Fruit fly (Drosophila melanogaster): ENCODE results near the gene CG9393.

The CG9393 gene

DNA sequence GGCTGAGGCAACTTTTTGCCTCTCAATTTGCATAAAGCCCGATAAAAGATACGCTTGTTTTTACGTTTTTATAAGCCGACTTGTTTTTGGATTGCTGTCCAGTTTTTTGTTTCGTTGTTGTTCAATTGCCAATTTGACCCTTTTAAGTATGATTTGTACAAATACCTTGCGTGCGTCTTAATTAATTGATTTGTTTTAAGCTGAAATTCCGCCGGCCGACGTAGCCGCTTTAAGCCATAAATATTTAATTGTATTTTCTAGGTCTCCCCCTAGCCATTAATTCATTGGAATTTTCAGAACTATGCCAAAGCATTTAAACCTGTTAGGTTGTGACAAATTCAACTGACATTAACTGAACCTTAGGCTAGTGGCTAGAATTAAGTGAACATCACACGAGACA lies 33.1 kb upstream of the CG9393 start:
- TF ChIP-seq Hr83 (GFP tag; optimal IDR thresholded peaks at IDR 0.05; ENCODE audit: poor library complexity, severe bottlenecking) (no peak), sage (GFP tag; optimal IDR thresholded peaks at IDR 0.05) (no peak), Abd-B (GFP tag; optimal IDR thresholded peaks at IDR 0.05) (no peak), dl (GFP tag; optimal IDR thresholded peaks at IDR 0.05; ENCODE audit: insufficient read depth in 1 of 2, partially characterized antibody in 2 of 2) (no peak), Dfd (GFP tag; optimal IDR thresholded peaks at IDR 0.05) (no peak), Rel (GFP tag; optimal IDR thresholded peaks at IDR 0.05) (no peak), Rel (tag; optimal IDR thresholded peaks at IDR 0.05) (no peak), GATAd (GFP tag; optimal IDR thresholded peaks at IDR 0.05) (no peak), foxo (GFP tag; optimal IDR thresholded peaks at IDR 0.05) (no peak), Hnf4 (GFP tag; optimal IDR thresholded peaks at IDR 0.05) (no peak), Jra (GFP tag; optimal IDR thresholded peaks at IDR 0.05) (no peak), dmrt93B (GFP tag; optimal IDR thresholded peaks at IDR 0.05) (no peak), Vsx2 (GFP tag; optimal IDR thresholded peaks at IDR 0.05; ENCODE audit: partially characterized antibody) (no peak), Dif (GFP tag; optimal IDR thresholded peaks at IDR 0.05; ENCODE audit: partially characterized antibody) (no peak), CG9705 (GFP tag; optimal IDR thresholded peaks at IDR 0.05) (no peak), jim (GFP tag; optimal IDR thresholded peaks at IDR 0.05) (no peak), pan (optimal IDR thresholded peaks at IDR 0.05) (no peak)

DNA sequence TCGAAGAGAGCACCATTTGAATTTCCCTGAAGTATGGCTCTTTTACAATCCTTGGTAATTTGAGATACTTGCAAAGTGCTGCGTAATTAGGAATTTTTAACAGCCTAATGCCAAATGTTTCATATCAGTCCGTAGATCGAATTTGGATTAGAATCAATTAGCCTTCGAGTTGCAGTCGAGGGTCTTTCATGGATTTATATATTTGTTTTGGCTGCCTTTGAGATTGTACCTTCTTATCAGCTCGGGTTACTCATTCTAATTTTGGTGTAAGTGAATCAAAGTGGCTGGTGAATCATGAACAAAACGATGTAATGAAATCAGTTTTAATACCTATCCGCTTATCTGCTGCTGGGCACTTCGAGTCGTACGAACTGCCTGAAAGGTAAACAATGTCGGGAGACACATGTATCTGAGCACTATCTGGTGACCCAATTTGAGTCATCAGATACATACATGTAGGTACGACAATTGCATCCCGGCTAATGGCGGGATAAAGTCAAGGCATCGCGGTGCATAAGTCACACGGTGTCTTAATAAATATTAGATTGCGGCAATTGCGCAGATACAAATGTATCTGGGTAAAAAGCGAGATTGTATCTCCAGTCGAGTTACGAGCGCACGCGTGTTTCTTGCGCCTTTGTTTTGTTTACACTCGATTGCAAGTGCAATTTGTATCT lies 32.3 kb upstream of the CG9393 start:
- TF ChIP-seq CrebA (GFP tag; optimal IDR thresholded peaks at IDR 0.05; ENCODE audit: borderline replicate concordance): no peak
- TF ChIP-seq HLH106 (tag; optimal IDR thresholded peaks at IDR 0.05): no peak
- no peak for TF ChIP-seq ey (GFP tag; optimal IDR thresholded peaks at IDR 0.05)
- TF ChIP-seq dl (GFP tag; optimal IDR thresholded peaks at IDR 0.05; ENCODE audit: insufficient read depth in 1 of 2, partially characterized antibody in 2 of 2): no peak
- no peak for TF ChIP-seq Hr83 (GFP tag; optimal IDR thresholded peaks at IDR 0.05; ENCODE audit: poor library complexity, severe bottlenecking)
- TF ChIP-seq jim (GFP tag; optimal IDR thresholded peaks at IDR 0.05): no peak
- TF ChIP-seq Hr78 (GFP tag; optimal IDR thresholded peaks at IDR 0.05): no peak
- no peak for TF ChIP-seq Mio (GFP tag; optimal IDR thresholded peaks at IDR 0.05)
- no peak for TF ChIP-seq Jra (GFP tag; optimal IDR thresholded peaks at IDR 0.05)
- TF ChIP-seq Dfd (GFP tag; optimal IDR thresholded peaks at IDR 0.05): no peak
- TF ChIP-seq sage (GFP tag; optimal IDR thresholded peaks at IDR 0.05): no peak
- TF ChIP-seq br (GFP tag; optimal IDR thresholded peaks at IDR 0.05): no peak
- no peak for TF ChIP-seq foxo (GFP tag; optimal IDR thresholded peaks at IDR 0.05)
- TF ChIP-seq Sp1 (GFP tag; optimal IDR thresholded peaks at IDR 0.05): no peak

DNA sequence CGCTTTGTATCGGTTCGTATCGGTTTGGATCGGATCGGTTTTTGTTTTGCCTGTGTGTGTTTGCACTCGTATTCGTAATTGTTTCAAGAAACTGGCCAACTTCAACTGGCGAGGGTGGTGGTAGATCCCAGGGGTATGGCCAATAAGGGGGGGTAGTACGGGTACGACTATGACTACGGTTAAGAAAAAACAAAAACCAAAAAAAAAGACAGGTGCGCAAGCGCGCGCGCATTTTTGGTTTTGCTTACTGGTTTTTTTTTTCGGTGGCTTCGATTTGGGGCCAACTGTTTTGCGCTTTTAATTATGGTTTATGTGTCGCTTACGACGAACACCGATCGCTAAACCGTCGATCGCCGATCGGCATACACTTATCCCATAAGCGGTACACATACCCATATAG lies 31.4 kb upstream of the CG9393 start:
- no peak for TF ChIP-seq Sp1 (GFP tag; optimal IDR thresholded peaks at IDR 0.05)
- TF ChIP-seq pan (optimal IDR thresholded peaks at IDR 0.05): no peak
- no peak for TF ChIP-seq Jra (GFP tag; optimal IDR thresholded peaks at IDR 0.05)
- TF ChIP-seq Abd-B (GFP tag; optimal IDR thresholded peaks at IDR 0.05): no peak
- no peak for TF ChIP-seq Myc (optimal IDR thresholded peaks at IDR 0.05)
- no peak for TF ChIP-seq fru (GFP tag; optimal IDR thresholded peaks at IDR 0.05)
- no peak for TF ChIP-seq usp (GFP tag; optimal IDR thresholded peaks at IDR 0.05)
- no peak for TF ChIP-seq sv (GFP tag; optimal IDR thresholded peaks at IDR 0.05)
- TF ChIP-seq psq (GFP tag; optimal IDR thresholded peaks at IDR 0.05): no peak

DNA sequence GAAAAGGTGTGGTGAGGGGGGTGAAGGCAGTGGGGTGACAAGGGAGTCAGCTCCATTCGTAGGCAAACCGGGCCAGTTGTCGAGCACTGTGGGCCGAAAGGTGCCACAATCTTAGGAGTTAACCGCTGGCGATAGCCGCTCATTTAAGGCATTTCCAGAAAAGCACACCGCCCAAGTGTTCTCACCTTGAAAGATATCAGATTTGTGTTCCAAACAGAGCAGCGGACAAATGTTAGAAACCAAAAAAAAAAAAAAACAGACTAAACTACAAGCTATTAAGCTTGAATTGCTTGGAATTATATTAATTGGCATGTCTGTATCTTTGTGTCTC lies 30.7 kb upstream of the CG9393 start:
- TF ChIP-seq CG9705 (GFP tag; optimal IDR thresholded peaks at IDR 0.05) (no peak), sage (GFP tag; optimal IDR thresholded peaks at IDR 0.05) (no peak), psq (GFP tag; optimal IDR thresholded peaks at IDR 0.05) (no peak), lola (GFP tag; optimal IDR thresholded peaks at IDR 0.05) (no peak), Hnf4 (GFP tag; optimal IDR thresholded peaks at IDR 0.05) (no peak)

DNA sequence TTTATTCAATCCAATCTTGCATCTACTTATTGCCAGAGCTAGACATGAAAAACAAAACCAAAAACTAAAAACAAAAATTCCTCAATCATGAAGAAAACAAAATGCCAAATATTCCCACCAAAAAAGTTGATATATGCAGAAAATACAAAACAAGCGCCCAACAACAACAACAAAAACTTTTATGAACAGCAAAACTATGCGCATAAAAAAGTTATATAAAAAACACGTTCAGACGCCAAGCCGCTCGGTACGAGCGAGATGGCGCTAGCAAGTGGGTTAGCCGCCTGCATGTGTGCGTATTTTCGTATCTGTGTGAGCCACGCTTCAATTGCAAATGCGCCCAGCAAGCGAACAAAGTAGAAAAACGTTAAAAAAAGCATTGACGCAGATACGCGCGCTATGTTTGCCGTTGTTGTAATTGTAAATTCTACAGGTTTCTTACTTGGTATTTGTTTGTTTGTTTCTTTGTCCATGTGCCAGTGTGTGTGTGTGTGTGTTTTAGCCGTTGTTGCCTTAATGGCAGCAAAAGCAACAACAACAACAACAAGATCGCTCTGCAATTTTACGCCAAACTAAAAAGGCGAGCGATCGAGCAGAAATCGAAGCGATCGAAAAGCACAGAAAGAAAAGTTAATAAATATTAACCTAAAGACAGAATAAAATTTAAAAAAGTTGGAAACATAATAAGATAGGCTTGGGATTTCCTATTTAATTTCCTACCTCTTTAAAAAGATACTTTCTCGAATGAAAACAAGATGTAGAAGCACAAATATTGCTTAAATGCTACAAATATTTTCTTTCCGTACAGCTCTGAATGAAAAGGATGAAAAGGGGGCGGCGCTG lies 30.2 kb upstream of the CG9393 start:
- TF ChIP-seq fru (GFP tag; optimal IDR thresholded peaks at IDR 0.05) (peak; percentile 12), foxo (GFP tag; optimal IDR thresholded peaks at IDR 0.05) (peak in 1 of 2 experiments; percentile 28), Jra (GFP tag; optimal IDR thresholded peaks at IDR 0.05) (no peak)
